Fruit fly (Drosophila melanogaster) whole organism, prepupa: ENCODE data around the gene CG6048.

Experiments
- Blimp-1 ChIP-seq: fragments of 200-800 bp; sonication (Bioruptor generic); optimal IDR thresholded peaks from 3 replicates; lab custom pipeline; 2017; ENCODE audit warnings: missing biosample characterization, missing genetic modification characterization, mild to moderate bottlenecking, moderate library complexity, missing genetic modification reagents
- CG10631 ChIP-seq: fragments of 200-800 bp; sonication (Bioruptor generic); optimal IDR thresholded peaks from 2 replicates; lab custom pipeline; 2016; ENCODE audit warnings: missing biosample characterization, missing genetic modification characterization
- CG10669 ChIP-seq: fragments of 200-800 bp; sonication (Bioruptor generic); optimal IDR thresholded peaks from 3 replicates; lab custom pipeline; 2018; ENCODE audit warnings: missing biosample characterization, mild to moderate bottlenecking, missing genetic modification characterization, moderate library complexity
- CG11902 ChIP-seq: fragments of 200-800 bp; sonication (Bioruptor generic); optimal IDR thresholded peaks from 3 replicates; lab custom pipeline; 2016; ENCODE audit warnings: missing biosample characterization, missing genetic modification characterization
- CG15336 ChIP-seq: fragments of 200-800 bp; sonication (Bioruptor generic); IDR thresholded peaks from 2 replicates; pipeline ENCODE4 v1.3.6; 2022; ENCODE audit warnings: missing biosample characterization, missing genetic modification characterization
- CG1621 ChIP-seq: fragments of 200-800 bp; sonication (Bioruptor generic); optimal IDR thresholded peaks from 3 replicates; lab custom pipeline; 2018; ENCODE audit warnings: missing biosample characterization, mild to moderate bottlenecking, missing genetic modification characterization
- CG31627 ChIP-seq: fragments of 200-800 bp; sonication (Bioruptor generic); optimal IDR thresholded peaks from 3 replicates; lab custom pipeline; 2016; ENCODE audit warnings: missing biosample characterization, missing genetic modification characterization
- CG32006 ChIP-seq: fragments of 200-800 bp; sonication (Bioruptor generic); optimal IDR thresholded peaks from 3 replicates; lab custom pipeline; 2017; ENCODE audit warnings: missing biosample characterization, mild to moderate bottlenecking, missing genetic modification characterization
- CG3919 ChIP-seq: fragments of 200-800 bp; sonication (Bioruptor generic); optimal IDR thresholded peaks from 3 replicates; lab custom pipeline; 2016; ENCODE audit warnings: missing biosample characterization, missing genetic modification characterization
- CG4318 ChIP-seq: fragments of 200-800 bp; sonication (Bioruptor generic); optimal IDR thresholded peaks from 3 replicates; lab custom pipeline; 2017; ENCODE audit warnings: missing biosample characterization, mild to moderate bottlenecking, missing genetic modification characterization
- CG6163 ChIP-seq: fragments of 200-800 bp; sonication (Bioruptor generic); IDR thresholded peaks from 3 replicates; pipeline ENCODE4 v1.3.6; 2022; ENCODE audit warnings: missing biosample characterization, missing genetic modification characterization
- CG6276 ChIP-seq: fragments of 200-800 bp; sonication (Bioruptor generic); optimal IDR thresholded peaks from 2 replicates; lab custom pipeline; 2017; ENCODE audit warnings: missing biosample characterization, mild to moderate bottlenecking, missing genetic modification characterization
- CG6792 ChIP-seq: fragments of 200-800 bp; sonication (Bioruptor generic); optimal IDR thresholded peaks from 3 replicates; lab custom pipeline; 2016; ENCODE audit warnings: missing biosample characterization, missing genetic modification characterization
- CG6808 ChIP-seq: fragments of 200-800 bp; sonication (Bioruptor generic); optimal IDR thresholded peaks from 3 replicates; lab custom pipeline; 2017; ENCODE audit warnings: missing biosample characterization, missing genetic modification characterization, mild to moderate bottlenecking, moderate library complexity, missing genetic modification reagents
- CG6854 ChIP-seq: fragments of 200-800 bp; sonication (Bioruptor generic); optimal IDR thresholded peaks from 2 replicates; lab custom pipeline; 2017; ENCODE audit warnings: missing biosample characterization, mild to moderate bottlenecking, missing genetic modification characterization
- CG7368 ChIP-seq: fragments of 200-800 bp; sonication (Bioruptor generic); optimal IDR thresholded peaks from 3 replicates; lab custom pipeline; 2016; ENCODE audit warnings: missing biosample characterization, missing genetic modification characterization
- CG8119 ChIP-seq: fragments of 200-800 bp; sonication (Bioruptor generic); IDR thresholded peaks from 3 replicates; pipeline ENCODE4 v1.3.6; 2022; ENCODE audit warnings: missing biosample characterization, missing genetic modification characterization
- CG8319 ChIP-seq: fragments of 200-800 bp; sonication (Bioruptor generic); optimal IDR thresholded peaks from 3 replicates; lab custom pipeline; 2016; ENCODE audit warnings: missing biosample characterization, missing genetic modification characterization
- CG8632 ChIP-seq: fragments of 200-800 bp; sonication (Bioruptor generic); optimal IDR thresholded peaks from 3 replicates; lab custom pipeline; 2016; ENCODE audit warnings: missing biosample characterization, missing genetic modification characterization
- Eip75B ChIP-seq: fragments of 200-800 bp; sonication (Bioruptor generic); optimal IDR thresholded peaks from 3 replicates; lab custom pipeline; 2016; ENCODE audit warnings: missing biosample characterization, missing genetic modification characterization
- Eip93F ChIP-seq: fragments of 200-800 bp; sonication (Bioruptor generic); optimal IDR thresholded peaks from 2 replicates; lab custom pipeline; 2016; ENCODE audit warnings: missing biosample characterization, mild to moderate bottlenecking, missing genetic modification characterization
- Ets21C ChIP-seq: fragments of 200-800 bp; sonication (Bioruptor generic); optimal IDR thresholded peaks from 3 replicates; lab custom pipeline; 2016; ENCODE audit warnings: missing biosample characterization, missing genetic modification characterization
- Ets96B ChIP-seq: fragments of 200-800 bp; optimal IDR thresholded peaks from 2 replicates; lab custom pipeline; 2019; ENCODE audit warnings: missing biosample characterization, mild to moderate bottlenecking, missing genetic modification characterization, moderate library complexity
- Gug ChIP-seq: fragments of 200-800 bp; sonication (Bioruptor generic); IDR thresholded peaks from 2 replicates; pipeline ENCODE4 v1.3.6; 2022; ENCODE audit warnings: missing biosample characterization, missing genetic modification characterization
- Hr38 ChIP-seq: sonication (Bioruptor generic); optimal IDR thresholded peaks from 2 replicates; lab custom pipeline; 2016; ENCODE audit warnings: missing biosample characterization, missing genetic modification characterization
- Hr4 ChIP-seq: fragments of 200-800 bp; sonication (Bioruptor generic); optimal IDR thresholded peaks from 3 replicates; lab custom pipeline; 2016; ENCODE audit warnings: missing biosample characterization, missing genetic modification characterization
- Lpt ChIP-seq: fragments of 200-800 bp; sonication (Bioruptor generic); optimal IDR thresholded peaks from 3 replicates; lab custom pipeline; 2016; ENCODE audit warnings: missing biosample characterization, missing genetic modification characterization
- Met ChIP-seq: fragments of 200-800 bp; sonication (Bioruptor generic); optimal IDR thresholded peaks from 3 replicates; lab custom pipeline; 2016; ENCODE audit warnings: missing biosample characterization, missing genetic modification characterization
- OdsH ChIP-seq: fragments of 200-800 bp; sonication (Bioruptor generic); optimal IDR thresholded peaks from 3 replicates; lab custom pipeline; 2016; ENCODE audit warnings: missing biosample characterization, missing genetic modification characterization
- Smox ChIP-seq: fragments of 200-800 bp; sonication (Bioruptor generic); optimal IDR thresholded peaks from 3 replicates; lab custom pipeline; 2016; ENCODE audit warnings: missing biosample characterization, missing genetic modification characterization
- Sox14 ChIP-seq: fragments of 200-800 bp; sonication (Bioruptor generic); optimal IDR thresholded peaks from 3 replicates; lab custom pipeline; 2016; ENCODE audit warnings: missing biosample characterization, missing genetic modification characterization
- achi ChIP-seq: fragments of 200-800 bp; sonication (Bioruptor generic); optimal IDR thresholded peaks from 3 replicates; lab custom pipeline; 2016; ENCODE audit warnings: missing biosample characterization, missing genetic modification characterization
- acj6 ChIP-seq: fragments of 200-800 bp; sonication (Bioruptor generic); optimal IDR thresholded peaks from 3 replicates; lab custom pipeline; 2016; ENCODE audit warnings: missing biosample characterization, missing genetic modification characterization
- dac ChIP-seq: fragments of 200-800 bp; sonication (Bioruptor generic); optimal IDR thresholded peaks from 2 replicates; lab custom pipeline; 2017; ENCODE audit warnings: missing biosample characterization, mild to moderate bottlenecking, missing genetic modification characterization
- dsx ChIP-seq: fragments of 200-800 bp; optimal IDR thresholded peaks from 3 replicates; lab custom pipeline; 2019; ENCODE audit warnings: missing biosample characterization, mild to moderate bottlenecking, missing genetic modification characterization, moderate library complexity; ENCODE audit not compliant: poor library complexity, severe bottlenecking
- eg ChIP-seq: fragments of 200-800 bp; sonication (Bioruptor generic); IDR thresholded peaks from 3 replicates; pipeline ENCODE4 v1.3.6; 2022; ENCODE audit warnings: missing biosample characterization, missing genetic modification characterization
- fd85E ChIP-seq: fragments of 200-800 bp; sonication (Bioruptor generic); optimal IDR thresholded peaks from 3 replicates; lab custom pipeline; 2016; ENCODE audit warnings: missing biosample characterization, missing genetic modification characterization
- fkh ChIP-seq: fragments of 200-800 bp; sonication (Bioruptor generic); optimal IDR thresholded peaks from 3 replicates; lab custom pipeline; 2017; ENCODE audit warnings: missing biosample characterization, mild to moderate bottlenecking, missing genetic modification characterization, moderate library complexity
- lz ChIP-seq: fragments of 200-800 bp; sonication (Bioruptor generic); optimal IDR thresholded peaks from 3 replicates; lab custom pipeline; 2016; ENCODE audit warnings: missing biosample characterization, missing genetic modification characterization
- net ChIP-seq: fragments of 200-800 bp; sonication (Bioruptor generic); optimal IDR thresholded peaks from 3 replicates; lab custom pipeline; 2016; ENCODE audit warnings: missing biosample characterization, missing genetic modification characterization
- pdm3 ChIP-seq: fragments of 200-800 bp; sonication (Bioruptor generic); optimal IDR thresholded peaks from 3 replicates; lab custom pipeline; 2016; ENCODE audit warnings: missing biosample characterization, missing genetic modification characterization
- salr ChIP-seq, 2 experiments: fragments of 200-800 bp; sonication (Bioruptor generic); optimal IDR thresholded peaks; 3 replicates each; lab custom pipeline; 2016 to 2018; ENCODE audit warnings: missing biosample characterization in 2 of 2, missing genetic modification characterization in 2 of 2, mild to moderate bottlenecking in 1 of 2
- spab ChIP-seq: fragments of 200-800 bp; sonication (Bioruptor generic); optimal IDR thresholded peaks from 2 replicates; lab custom pipeline; 2017; ENCODE audit warnings: missing biosample characterization, mild to moderate bottlenecking, missing genetic modification characterization, missing genetic modification reagents
- svp ChIP-seq: fragments of 200-800 bp; sonication (Bioruptor generic); peaks from one replicate; lab custom pipeline; 2016; ENCODE audit warnings: missing biosample characterization, missing genetic modification characterization
- vri ChIP-seq: fragments of 200-800 bp; sonication (Bioruptor generic); optimal IDR thresholded peaks from 3 replicates; lab custom pipeline; 2016; ENCODE audit warnings: missing biosample characterization, mild to moderate bottlenecking, missing genetic modification characterization

CG6048 gene

DNA sequence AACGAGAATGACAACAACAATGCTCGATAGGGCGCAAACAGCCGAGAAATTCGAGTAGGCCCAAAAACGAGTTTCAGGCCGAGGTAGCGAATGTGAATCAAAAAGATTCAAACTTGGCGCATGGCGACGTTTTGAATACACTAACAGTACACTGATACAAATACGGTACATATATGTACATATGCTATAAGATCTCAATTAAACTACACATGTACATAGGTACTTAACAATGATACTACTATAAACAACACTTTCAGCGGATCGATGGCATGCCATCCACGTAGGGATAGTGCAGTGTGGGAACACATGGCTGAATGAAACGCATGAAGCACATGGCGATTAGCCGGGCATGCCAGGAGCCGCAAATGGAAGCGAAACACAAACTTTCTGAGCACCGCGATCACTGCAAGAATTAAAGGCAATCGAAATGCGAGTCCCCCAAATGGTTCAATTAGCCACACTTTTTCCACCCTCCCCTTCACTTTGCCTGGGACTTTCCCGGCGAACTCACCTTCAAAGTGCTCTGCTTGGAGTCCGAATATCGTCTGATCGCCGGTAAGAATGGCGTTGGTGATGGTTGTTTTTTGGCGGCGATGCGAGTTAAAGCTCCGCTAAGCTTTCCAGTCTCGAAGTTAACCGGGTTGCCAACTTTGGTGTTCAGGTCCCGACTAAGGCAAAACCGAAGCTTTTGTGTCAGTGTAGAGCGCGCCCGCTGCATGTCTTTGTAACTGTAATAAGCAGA lies 36.4 kb upstream of the CG6048 start (continued):
- TF ChIP-seq Smox (GFP tag; lab: Kevin White, UChicago) (no peak), Hr4 (GFP tag; lab: Kevin White, UChicago) (no peak), net (GFP tag; lab: Kevin White, UChicago) (peak; percentile 40), svp (no peak), Blimp-1 (GFP tag; lab: Kevin White, UChicago) (no peak), CG10669 (no peak), fd85E (no peak), lz (GFP tag; lab: Kevin White, UChicago) (no peak), CG8319 (no peak), dsx (GFP tag; lab: Kevin White, UChicago) (no peak), salr (GFP tag; optimal IDR thresholded peaks at IDR 0.05; lab: Kevin White, UChicago) (no peak), fkh (no peak), CG8632 (GFP tag; lab: Kevin White, UChicago) (peak; percentile 15), CG7368 (no peak), Sox14 (no peak), CG3919 (peak; percentile 18), achi (GFP tag; lab: Kevin White, UChicago) (no peak), vri (GFP tag; lab: Kevin White, UChicago) (no peak), CG1621 (tag; lab: Kevin White, UChicago) (no peak), CG6792 (GFP tag; lab: Kevin White, UChicago) (peak; percentile 8), CG6808 (GFP tag; lab: Kevin White, UChicago) (peak; percentile 3)

DNA sequence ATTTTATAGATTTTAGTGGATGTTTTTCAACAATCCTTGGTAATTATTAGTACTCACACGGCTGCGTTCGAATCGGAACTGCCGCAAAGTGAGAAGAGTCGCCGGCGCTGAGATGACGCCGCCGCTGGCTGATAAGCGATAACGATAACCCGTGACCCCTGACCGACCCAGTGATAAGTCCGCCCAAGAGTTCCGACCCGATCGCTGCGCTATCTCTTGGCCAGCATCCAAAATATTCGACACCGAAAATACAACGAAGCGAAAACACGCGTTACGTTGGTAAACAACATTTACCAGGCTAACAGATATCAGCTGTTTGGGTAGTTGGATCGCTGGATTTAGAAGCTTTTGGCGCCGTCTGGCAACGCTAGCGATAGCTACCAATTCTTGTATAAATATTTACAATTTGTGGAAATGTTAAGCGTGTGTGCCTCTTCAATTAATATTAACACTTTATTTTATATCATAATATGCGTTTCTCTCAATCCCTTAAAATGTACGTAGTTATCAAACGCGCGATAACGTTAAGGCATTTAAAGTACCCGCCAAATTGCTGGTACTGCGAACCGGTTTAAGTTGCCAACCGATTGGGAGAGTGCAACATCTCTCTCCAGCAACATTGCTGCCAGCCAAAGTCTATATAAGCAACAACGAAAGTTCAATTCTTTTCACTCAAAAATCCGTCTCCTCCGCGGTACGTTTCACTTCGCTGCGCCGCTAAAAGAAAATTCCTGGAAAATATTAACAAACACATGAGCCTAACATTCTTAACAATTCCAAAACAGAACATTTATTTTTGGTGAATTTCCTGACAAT lies 35.7 kb upstream of the CG6048 start, which contains the start of the genes Shmt and CG3726:
TSS of gene Shmt (minus strand) at position 304 of the 816 bp plus-strand sequence.
TSS of gene CG3726 (plus strand) at position 604 of the 816 bp plus-strand sequence.
- TF ChIP-seq CG6792 (GFP tag; lab: Kevin White, UChicago), result no peak
- no peak for TF ChIP-seq Smox (GFP tag; lab: Kevin White, UChicago)
- no peak for TF ChIP-seq CG32006
- TF ChIP-seq CG6163 (GFP tag; lab: Robert Waterston, UW), result peak; percentile 41; the same call in 1 of the 3 replicates
- TF ChIP-seq CG8119 (GFP tag; lab: Robert Waterston, UW), result peak; percentile 12; the same call in 1 of the 3 replicates
- peak; percentile 14 for TF ChIP-seq CG3919
- no peak for TF ChIP-seq CG10669
- TF ChIP-seq Sox14, result no peak
- TF ChIP-seq CG6808 (GFP tag; lab: Kevin White, UChicago), result no peak
- TF ChIP-seq Hr38 (GFP tag; lab: Kevin White, UChicago), result no peak
- peak; percentile 52; the same call in 1 of the 3 replicates for TF ChIP-seq eg (GFP tag; lab: Robert Waterston, UW)
- no peak for TF ChIP-seq salr (GFP tag; optimal IDR thresholded peaks at IDR 0.05; lab: Kevin White, UChicago)
- TF ChIP-seq Eip93F, result no peak
- TF ChIP-seq Lpt (GFP tag; lab: Kevin White, UChicago), result no peak
- TF ChIP-seq OdsH (GFP tag; lab: Kevin White, UChicago), result no peak
- TF ChIP-seq Blimp-1 (GFP tag; lab: Kevin White, UChicago), result no peak
- TF ChIP-seq Eip75B (GFP tag; lab: Kevin White, UChicago), result no peak
- no peak for TF ChIP-seq CG4318 (GFP tag; lab: Kevin White, UChicago)
- no peak for TF ChIP-seq dac
- TF ChIP-seq CG6276 (GFP tag; lab: Kevin White, UChicago), result no peak
- TF ChIP-seq CG8632 (GFP tag; lab: Kevin White, UChicago), result no peak
- no peak for TF ChIP-seq CG31627 (GFP tag; lab: Kevin White, UChicago)
- no peak for TF ChIP-seq Hr4 (GFP tag; lab: Kevin White, UChicago)
- TF ChIP-seq CG10631 (GFP tag; lab: Kevin White, UChicago), result no peak
- no peak for TF ChIP-seq CG15336
- TF ChIP-seq net (GFP tag; lab: Kevin White, UChicago), result peak; percentile 21
- TF ChIP-seq CG6854 (GFP tag; lab: Kevin White, UChicago), result peak; percentile 46
- no peak for TF ChIP-seq pdm3 (GFP tag; lab: Kevin White, UChicago)
- no peak for TF ChIP-seq lz (GFP tag; lab: Kevin White, UChicago)
- TF ChIP-seq Ets21C (GFP tag; lab: Kevin White, UChicago), result no peak
- peak; percentile 19 for TF ChIP-seq dsx (GFP tag; lab: Kevin White, UChicago)
- TF ChIP-seq acj6 (GFP tag; lab: Kevin White, UChicago), result no peak
- no peak for TF ChIP-seq CG11902 (GFP tag; lab: Kevin White, UChicago)
- no peak for TF ChIP-seq Ets96B (tag; lab: Kevin White, UChicago)
- peak; percentile 98 for TF ChIP-seq svp
- TF ChIP-seq vri (GFP tag; lab: Kevin White, UChicago), result peak; percentile 17
- TF ChIP-seq Gug, result no peak
- TF ChIP-seq spab (GFP tag; lab: Kevin White, UChicago), result no peak
- peak; percentile 70 for TF ChIP-seq fkh
- TF ChIP-seq Met, result no peak
